Worm (Caenorhabditis elegans) whole organism, L2 larva: ENCODE measurements around the gene M04B2.6.
A peak's percentile ranks its signal among the peaks of the same experiment; 100 is the strongest.

ENCODE experiments used
- ZK546.5 ChIP-seq: sonication (generic microtip); optimal IDR thresholded peaks from 2 replicates; lab custom pipeline; 2017; ENCODE audit warnings: missing biosample characterization, missing genetic modification characterization
- aly-2 ChIP-seq: fragments of 150-350 bp; optimal IDR thresholded peaks from 2 replicates; lab custom pipeline; 2014; ENCODE audit warnings: missing biosample characterization, missing genetic modification characterization
- ama-1 ChIP-seq: fragments of 150-350 bp; optimal IDR thresholded peaks from 2 replicates; lab custom pipeline; 2018; ENCODE audit warnings: inconsistent platforms
- ceh-82 ChIP-seq: fragments of 150-350 bp; optimal IDR thresholded peaks from 2 replicates; lab custom pipeline; 2014; ENCODE audit warnings: missing biosample characterization, missing genetic modification characterization
- elt-1 ChIP-seq: fragments of 150-350 bp; optimal IDR thresholded peaks from 2 replicates; lab custom pipeline; 2014; ENCODE audit warnings: missing biosample characterization, missing genetic modification characterization
- elt-3 ChIP-seq: sonication (generic microtip); optimal IDR thresholded peaks from 2 replicates; lab custom pipeline; 2017; ENCODE audit warnings: missing biosample characterization, missing genetic modification characterization
- fos-1 ChIP-seq: fragments of 150-350 bp; optimal IDR thresholded peaks from 2 replicates; lab custom pipeline; 2014; ENCODE audit warnings: missing biosample characterization, missing genetic modification characterization
- lin-39 ChIP-seq: fragments of 150-350 bp; optimal IDR thresholded peaks from 2 replicates; lab custom pipeline; 2014; ENCODE audit warnings: missing biosample characterization, missing genetic modification reagents, missing genetic modification characterization
- lsy-2 ChIP-seq, 2 experiments: fragments of 150-350 bp in 1 of 2; sonication (generic microtip) in 1 of 2; optimal IDR thresholded peaks; 2 replicates each; lab custom pipeline; 2014 to 2017; ENCODE audit warnings: missing biosample characterization in 2 of 2, missing genetic modification characterization in 2 of 2
- nhr-237 ChIP-seq: fragments of 150-350 bp; optimal IDR thresholded peaks from 2 replicates; lab custom pipeline; 2014; ENCODE audit warnings: missing biosample characterization, missing genetic modification characterization
- snpc-4 ChIP-seq: fragments of 150-350 bp; optimal IDR thresholded peaks from 2 replicates; lab custom pipeline; 2014; ENCODE audit warnings: missing biosample characterization, missing genetic modification characterization
- unc-62 ChIP-seq: fragments of 150-350 bp; optimal IDR thresholded peaks from 2 replicates; lab custom pipeline; 2014; ENCODE audit warnings: missing biosample characterization, missing genetic modification reagents, missing genetic modification characterization
- zag-1 ChIP-seq: fragments of 150-350 bp; optimal IDR thresholded peaks from 2 replicates; lab custom pipeline; 2014; ENCODE audit warnings: missing biosample characterization, missing genetic modification characterization
- ztf-4 ChIP-seq: fragments of 150-350 bp; optimal IDR thresholded peaks from 2 replicates; lab custom pipeline; 2014; ENCODE audit warnings: missing biosample characterization, missing genetic modification characterization

DNA sequence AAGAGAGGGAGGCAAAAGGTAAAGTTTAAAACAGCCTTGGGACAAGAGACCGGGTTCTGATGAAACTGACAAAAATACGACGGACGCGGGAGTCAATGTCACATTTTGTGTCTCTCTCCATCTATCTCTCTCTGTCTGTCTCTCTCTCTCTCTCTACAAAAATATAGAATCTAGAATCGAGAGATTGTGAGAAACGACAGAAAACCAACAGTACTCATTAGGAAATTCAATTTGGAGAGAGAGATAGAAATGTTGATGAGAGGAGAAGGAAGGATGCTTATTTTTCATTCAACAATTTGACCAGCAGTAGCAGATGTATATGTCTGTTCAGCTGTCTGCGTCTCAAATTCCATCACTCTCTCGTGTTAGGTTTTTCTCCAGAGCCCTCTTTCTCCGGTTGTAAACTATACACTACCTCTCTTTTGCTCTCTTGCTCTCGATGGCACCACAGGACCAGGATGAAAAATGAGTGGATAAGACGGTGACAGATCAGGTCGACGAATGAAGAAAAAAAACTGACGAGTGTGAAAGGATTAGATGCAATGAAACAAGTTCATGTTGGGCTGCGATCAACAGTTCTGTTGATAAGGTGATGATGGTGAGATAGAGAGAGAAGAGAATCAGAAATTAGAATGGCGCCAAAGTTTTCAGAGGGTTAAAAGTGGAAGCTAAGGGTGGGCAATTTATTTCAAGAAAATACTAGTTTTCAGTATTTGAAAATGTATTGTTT lies 20.8 kb downstream of the M04B2.6 start:
- TF ChIP-seq fos-1 (tag; lab: Kevin White, UChicago) (no peak), lin-39 (tag; lab: Kevin White, UChicago) (no peak), ZK546.5 (no peak), ama-1 (lab: Kevin White, UChicago) (no peak), zag-1 (tag; lab: Kevin White, UChicago) (no peak), lsy-2 (tag; optimal IDR thresholded peaks at IDR 0.05; lab: Kevin White, UChicago) (peak in 1 of 2 experiments; percentile 55), unc-62 (GFP tag; lab: Kevin White, UChicago) (no peak), elt-1 (tag; lab: Kevin White, UChicago) (no peak), nhr-237 (tag; lab: Kevin White, UChicago) (no peak), snpc-4 (tag; lab: Kevin White, UChicago) (no peak), ceh-82 (tag; lab: Kevin White, UChicago) (no peak), elt-3 (no peak), ztf-4 (tag; lab: Kevin White, UChicago) (no peak), aly-2 (no peak)
